Worm (Caenorhabditis elegans) whole organism, midembryonic: Measurements from ENCODE around the gene C53A3.3.

Source experiments
- T22C8.4 ChIP-seq: fragments of 200-800 bp; sonication (Bioruptor generic); IDR thresholded peaks from 2 replicates; pipeline ENCODE4 v1.3.6; 2022; ENCODE audit warnings: missing genetic modification characterization, missing compliant biosample characterization
- cog-1 ChIP-seq: sonication (generic microtip); optimal IDR thresholded peaks from 2 replicates; lab custom pipeline; 2016; ENCODE audit warnings: missing genetic modification characterization, missing compliant biosample characterization
- flt-1 ChIP-seq: fragments of 200-800 bp; sonication (Bioruptor generic); IDR thresholded peaks from 2 replicates; pipeline ENCODE4 v1.3.6; 2022; ENCODE audit warnings: missing genetic modification characterization, missing compliant biosample characterization
- klf-2 ChIP-seq: fragments of 200-800 bp; sonication (Bioruptor generic); conservative IDR thresholded peaks from 2 replicates; pipeline ENCODE4 v1.3.6; 2022; ENCODE audit warnings: missing genetic modification reagents, missing genetic modification characterization, missing compliant biosample characterization
- med-1 ChIP-seq: sonication (generic microtip); optimal IDR thresholded peaks from 2 replicates; lab custom pipeline; 2017; ENCODE audit warnings: missing genetic modification characterization, mild to moderate bottlenecking, missing compliant biosample characterization, antibody characterized with exemption, missing genetic modification reagents; ENCODE audit not compliant: insufficient read depth
- ref-1 ChIP-seq: fragments of 200-800 bp; sonication (Bioruptor generic); conservative IDR thresholded peaks from 2 replicates; pipeline ENCODE4 v1.3.6; 2022; ENCODE audit warnings: missing genetic modification reagents, missing genetic modification characterization, missing compliant biosample characterization
- tab-1 ChIP-seq: fragments of 200-800 bp; sonication (Bioruptor generic); IDR thresholded peaks from 2 replicates; pipeline ENCODE4 v1.3.6; 2022; ENCODE audit warnings: missing genetic modification characterization, missing compliant biosample characterization
- ztf-23 ChIP-seq: fragments of 200-800 bp; sonication (Bioruptor generic); IDR thresholded peaks from 2 replicates; pipeline ENCODE4 v1.3.6; 2022; ENCODE audit warnings: missing genetic modification reagents, missing genetic modification characterization, missing compliant biosample characterization
- ztf-29 ChIP-seq: fragments of 200-800 bp; sonication (Bioruptor generic); IDR thresholded peaks from 2 replicates; pipeline ENCODE4 v1.3.6; 2022; ENCODE audit warnings: missing genetic modification reagents, missing genetic modification characterization, missing compliant biosample characterization

C53A3.3 gene

DNA sequence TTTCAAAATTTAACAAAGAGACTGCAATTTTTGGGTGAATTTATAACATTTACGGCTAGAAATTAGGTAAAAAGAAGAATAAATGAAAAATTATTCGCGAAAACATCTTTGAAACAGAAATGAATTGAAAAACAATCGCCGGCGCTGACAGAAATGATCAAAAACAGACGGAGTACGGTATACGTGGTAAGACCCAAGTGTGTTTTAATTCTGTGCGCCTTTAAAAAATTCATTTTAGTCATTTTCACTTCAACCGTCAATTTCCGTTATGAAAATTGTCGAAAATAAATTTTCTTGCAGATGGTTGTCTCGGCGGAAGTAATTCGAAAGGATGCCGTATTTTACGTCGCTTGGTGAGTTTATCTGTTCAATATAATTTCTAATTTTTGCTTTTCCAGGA lies at the start of gene C53A3.3:
Gene C53A3.3, plus strand, starts transcription at position 301 of the 400 bp plus-strand sequence.
- no peak for TF ChIP-seq ref-1 (GFP tag; lab: Robert Waterston, UW)
- no peak for TF ChIP-seq tab-1 (GFP tag; lab: Robert Waterston, UW)
- no peak for TF ChIP-seq cog-1
- no peak for TF ChIP-seq klf-2 (GFP tag; lab: Robert Waterston, UW)
- no peak for TF ChIP-seq flt-1 (GFP tag; lab: Robert Waterston, UW)
- no peak for TF ChIP-seq ztf-23
- TF ChIP-seq med-1 = no peak

DNA sequence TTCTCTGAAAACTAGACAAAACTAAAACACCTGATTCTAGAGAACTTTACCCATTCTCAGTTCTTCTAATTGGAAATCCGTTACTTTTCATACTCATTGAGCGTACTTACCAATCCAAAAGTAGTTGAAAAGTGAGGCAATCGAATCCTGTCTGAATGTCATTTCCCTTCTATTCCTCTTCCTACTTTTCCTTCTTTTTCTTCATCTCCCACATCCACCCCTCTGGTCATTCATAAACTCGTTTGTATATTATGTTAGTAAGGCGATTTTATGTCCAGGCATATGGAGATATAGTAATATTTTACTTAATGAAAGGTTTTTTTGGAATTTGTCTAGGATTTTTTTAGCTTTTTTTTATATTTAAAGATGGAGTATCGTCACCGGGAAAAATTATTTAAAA lies 48.0 kb upstream of the C53A3.3 start:
- no peak for TF ChIP-seq med-1
- no peak for TF ChIP-seq T22C8.4 (GFP tag; lab: Robert Waterston, UW)
- TF ChIP-seq klf-2 (GFP tag; lab: Robert Waterston, UW) = no peak
- no peak for TF ChIP-seq cog-1
- TF ChIP-seq flt-1 (GFP tag; lab: Robert Waterston, UW) = no peak
- no peak for TF ChIP-seq ref-1 (GFP tag; lab: Robert Waterston, UW)
- no peak for TF ChIP-seq ztf-23
- no peak for TF ChIP-seq tab-1 (GFP tag; lab: Robert Waterston, UW)
- TF ChIP-seq ztf-29 (GFP tag; lab: Robert Waterston, UW) = no peak

DNA sequence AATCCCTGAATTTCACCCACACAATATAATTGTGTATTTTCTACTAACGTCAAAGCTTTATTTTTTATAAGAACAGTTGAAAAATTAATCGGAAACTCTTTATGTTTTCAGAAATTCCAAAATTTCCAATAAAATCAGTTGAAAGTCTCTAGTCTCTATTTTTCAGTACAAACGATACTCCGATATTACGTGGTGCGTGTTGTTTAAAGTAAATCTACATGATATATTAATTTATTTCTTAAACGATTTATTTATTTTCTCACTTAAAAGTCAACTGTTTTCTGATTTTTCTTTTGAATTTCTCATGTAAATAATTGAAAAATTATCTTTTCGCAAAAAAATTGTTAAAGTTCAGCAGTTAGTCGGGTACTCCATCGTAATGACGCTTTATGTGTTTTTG lies 44.1 kb upstream of the C53A3.3 start:
- no peak for TF ChIP-seq T22C8.4 (GFP tag; lab: Robert Waterston, UW)
- no peak for TF ChIP-seq klf-2 (GFP tag; lab: Robert Waterston, UW)
- no peak for TF ChIP-seq ref-1 (GFP tag; lab: Robert Waterston, UW)
- TF ChIP-seq tab-1 (GFP tag; lab: Robert Waterston, UW) = no peak
- no peak for TF ChIP-seq med-1
- TF ChIP-seq ztf-23 = no peak
- TF ChIP-seq cog-1 = no peak
- TF ChIP-seq flt-1 (GFP tag; lab: Robert Waterston, UW) = no peak
- no peak for TF ChIP-seq ztf-29 (GFP tag; lab: Robert Waterston, UW)

DNA sequence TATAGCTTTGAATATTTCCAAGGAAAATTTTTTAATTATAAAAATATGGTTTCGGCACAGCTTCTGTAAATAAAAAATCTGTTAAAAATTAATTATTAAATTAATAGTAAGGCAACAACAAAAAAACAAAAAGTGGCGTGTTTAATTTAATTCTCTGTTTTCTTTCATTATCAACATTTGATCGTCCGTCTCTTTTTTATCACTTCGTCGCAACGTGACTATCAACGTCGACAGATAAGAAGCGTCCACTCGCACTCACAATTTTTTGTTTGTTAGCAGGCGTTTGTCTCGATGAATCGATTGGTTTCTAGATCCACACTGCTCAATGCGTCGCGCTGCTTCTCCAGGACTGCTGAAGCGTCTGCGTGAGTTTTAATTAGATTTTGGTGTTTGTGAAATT lies 43.6 kb upstream of the C53A3.3 start, which contains the start of gene gcst-1:
Gene gcst-1, plus strand, starts transcription at position 277 of the 400 bp plus-strand sequence.
- no peak for TF ChIP-seq ref-1 (GFP tag; lab: Robert Waterston, UW)
- no peak for TF ChIP-seq flt-1 (GFP tag; lab: Robert Waterston, UW)
- no peak for TF ChIP-seq cog-1
- no peak for TF ChIP-seq ztf-29 (GFP tag; lab: Robert Waterston, UW)
- no peak for TF ChIP-seq ztf-23
- no peak for TF ChIP-seq tab-1 (GFP tag; lab: Robert Waterston, UW)
- no peak for TF ChIP-seq T22C8.4 (GFP tag; lab: Robert Waterston, UW)
- no peak for TF ChIP-seq klf-2 (GFP tag; lab: Robert Waterston, UW)
- no peak for TF ChIP-seq med-1

DNA sequence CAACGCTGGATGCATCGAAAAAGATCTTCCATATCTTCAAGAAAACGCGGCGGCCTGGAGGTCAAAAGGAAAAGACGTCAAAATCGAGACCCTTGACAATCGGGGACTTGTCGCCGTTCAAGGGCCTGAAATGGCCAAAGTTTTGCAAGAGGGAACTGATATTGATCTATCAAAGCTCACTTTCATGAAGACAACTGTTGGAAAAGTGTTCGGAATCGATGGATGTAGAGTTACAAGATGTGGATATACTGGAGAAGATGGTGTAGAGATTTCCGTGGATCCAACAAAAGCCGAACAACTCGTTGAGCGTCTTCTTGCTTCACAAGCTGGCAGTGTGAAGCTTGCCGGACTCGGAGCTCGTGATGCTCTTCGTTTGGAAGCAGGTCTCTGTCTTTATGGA lies 42.8 kb upstream of the C53A3.3 start:
- TF ChIP-seq T22C8.4 (GFP tag; lab: Robert Waterston, UW) = no peak
- TF ChIP-seq ref-1 (GFP tag; lab: Robert Waterston, UW) = no peak
- TF ChIP-seq ztf-29 (GFP tag; lab: Robert Waterston, UW) = no peak
- TF ChIP-seq ztf-23 = no peak
- TF ChIP-seq flt-1 (GFP tag; lab: Robert Waterston, UW) = no peak
- no peak for TF ChIP-seq klf-2 (GFP tag; lab: Robert Waterston, UW)
- no peak for TF ChIP-seq cog-1
- no peak for TF ChIP-seq tab-1 (GFP tag; lab: Robert Waterston, UW)
- TF ChIP-seq med-1 = no peak

DNA sequence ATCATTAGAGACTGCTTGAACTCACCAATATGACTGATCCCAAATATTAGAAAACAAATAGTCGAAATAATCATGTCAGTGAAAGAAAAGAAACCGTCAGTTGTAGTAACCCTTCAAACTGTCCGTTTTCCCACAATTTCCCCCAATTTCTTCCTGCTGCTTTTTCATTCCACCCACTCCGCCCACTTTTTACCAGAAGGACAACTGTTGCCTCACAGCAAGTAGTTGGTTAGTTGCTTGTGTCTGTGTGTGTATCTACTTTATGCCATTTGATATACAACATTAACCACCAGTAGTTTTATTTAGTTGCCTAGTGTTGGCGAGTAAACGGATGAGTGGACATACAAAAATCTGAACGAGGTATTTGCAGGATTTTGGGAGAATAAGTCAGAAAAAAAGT lies 39.8 kb upstream of the C53A3.3 start, which contains the start of gene K09H11.9:
Gene K09H11.9, minus strand, starts transcription at position 101 of the 400 bp plus-strand sequence.
- no peak for TF ChIP-seq klf-2 (GFP tag; lab: Robert Waterston, UW)
- no peak for TF ChIP-seq ztf-23
- TF ChIP-seq med-1 = no peak
- TF ChIP-seq T22C8.4 (GFP tag; lab: Robert Waterston, UW) = no peak
- TF ChIP-seq ref-1 (GFP tag; lab: Robert Waterston, UW) = no peak
- no peak for TF ChIP-seq ztf-29 (GFP tag; lab: Robert Waterston, UW)
- TF ChIP-seq tab-1 (GFP tag; lab: Robert Waterston, UW) = no peak
- no peak for TF ChIP-seq cog-1
- TF ChIP-seq flt-1 (GFP tag; lab: Robert Waterston, UW) = no peak

DNA sequence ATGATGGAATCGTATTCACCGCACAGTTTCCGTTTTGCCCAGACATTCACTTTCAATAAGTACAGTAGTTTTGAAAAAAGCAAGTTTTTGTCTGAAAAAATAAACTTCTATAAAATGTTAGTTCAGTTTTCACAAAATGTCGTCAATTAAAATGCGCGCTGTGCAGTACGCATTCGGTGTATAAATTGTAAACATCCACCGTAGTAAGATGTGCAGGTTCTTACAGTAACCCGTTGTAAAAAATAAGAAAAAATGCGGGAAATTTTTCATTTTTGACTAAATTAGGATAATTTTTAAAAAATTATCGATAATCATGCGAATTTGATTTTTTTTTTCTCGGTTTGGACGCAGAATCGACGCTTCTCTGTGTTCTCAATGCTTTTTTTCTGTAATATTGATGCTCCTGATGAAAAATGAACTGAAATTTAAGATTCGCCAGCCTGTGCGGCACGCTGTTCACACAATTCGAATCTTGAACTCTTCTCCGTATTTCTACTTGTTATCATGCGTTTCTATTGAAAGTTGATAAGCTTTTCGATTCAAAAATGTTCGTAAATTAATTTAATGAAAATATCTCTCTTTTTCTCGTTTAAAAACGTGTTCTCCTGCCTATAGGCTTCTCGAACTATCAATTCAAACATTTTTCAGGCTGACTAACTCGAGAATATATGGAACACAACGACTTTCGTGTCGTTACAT lies 38.9 kb upstream of the C53A3.3 start, which contains the start of gene rga-3:
Gene rga-3, plus strand, starts transcription at position 649 of the 699 bp plus-strand sequence.
- TF ChIP-seq tab-1 (GFP tag; lab: Robert Waterston, UW) = no peak
- no peak for TF ChIP-seq ref-1 (GFP tag; lab: Robert Waterston, UW)
- no peak for TF ChIP-seq T22C8.4 (GFP tag; lab: Robert Waterston, UW)
- TF ChIP-seq cog-1 = no peak
- no peak for TF ChIP-seq ztf-23
- no peak for TF ChIP-seq med-1
- no peak for TF ChIP-seq flt-1 (GFP tag; lab: Robert Waterston, UW)

DNA sequence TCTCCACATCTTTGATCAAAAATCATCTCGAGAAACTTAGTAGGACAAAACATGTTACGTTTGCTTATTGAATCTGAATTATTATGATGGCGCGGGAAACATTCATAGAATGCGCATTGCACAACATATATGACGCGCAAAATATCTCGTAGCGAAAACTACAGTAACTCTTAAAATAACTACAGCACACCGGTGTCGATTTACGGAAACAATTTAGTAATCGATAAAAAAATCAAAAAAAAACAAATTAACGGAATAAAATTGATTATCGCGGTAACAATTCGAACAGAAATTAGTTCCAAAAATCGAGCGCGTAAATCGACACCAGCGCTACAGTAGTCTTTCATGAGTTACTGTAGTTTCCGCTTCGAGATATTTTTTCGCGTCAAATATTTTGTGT lies 34.2 kb upstream of the C53A3.3 start:
- no peak for TF ChIP-seq med-1
- TF ChIP-seq ztf-23 = no peak
- TF ChIP-seq cog-1 = no peak
- no peak for TF ChIP-seq T22C8.4 (GFP tag; lab: Robert Waterston, UW)
- no peak for TF ChIP-seq flt-1 (GFP tag; lab: Robert Waterston, UW)
- TF ChIP-seq klf-2 (GFP tag; lab: Robert Waterston, UW) = no peak
- no peak for TF ChIP-seq ztf-29 (GFP tag; lab: Robert Waterston, UW)
- TF ChIP-seq tab-1 (GFP tag; lab: Robert Waterston, UW) = no peak
- TF ChIP-seq ref-1 (GFP tag; lab: Robert Waterston, UW) = no peak

DNA sequence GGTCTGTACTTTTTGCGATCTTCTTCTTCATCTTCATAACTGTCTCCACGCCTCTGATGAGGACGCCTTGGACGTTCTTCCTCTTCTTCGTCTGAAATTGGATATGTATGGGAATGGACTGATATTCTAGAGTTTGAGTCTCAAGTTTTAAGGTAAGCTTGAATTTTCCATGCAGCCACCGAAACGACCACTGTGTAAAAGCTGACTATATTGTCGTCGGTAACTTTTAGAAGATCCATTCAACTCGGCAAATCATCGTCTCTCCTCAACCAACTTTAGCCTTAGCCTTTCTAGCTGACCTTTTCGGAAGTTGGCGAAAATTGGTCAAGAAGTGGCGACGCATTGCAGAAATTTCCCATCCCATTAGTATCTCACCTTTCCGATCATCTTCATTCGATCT lies 31.9 kb upstream of the C53A3.3 start:
- TF ChIP-seq tab-1 (GFP tag; lab: Robert Waterston, UW) (no peak), med-1 (no peak), ztf-29 (GFP tag; lab: Robert Waterston, UW) (no peak), ztf-23 (no peak), cog-1 (no peak), flt-1 (GFP tag; lab: Robert Waterston, UW) (no peak), ref-1 (GFP tag; lab: Robert Waterston, UW) (no peak), T22C8.4 (GFP tag; lab: Robert Waterston, UW) (no peak), klf-2 (GFP tag; lab: Robert Waterston, UW) (no peak)
